Worm (Caenorhabditis elegans) whole organism, L3 larva: ENCODE measurements around the gene algn-9.

Source experiments
- R02D3.7 ChIP-seq: fragments of 150-350 bp; optimal IDR thresholded peaks from 2 replicates; lab custom pipeline; 2014; ENCODE audit warnings: missing biosample characterization, missing genetic modification characterization
- ZK546.5 ChIP-seq: sonication (generic microtip); optimal IDR thresholded peaks from 2 replicates; lab custom pipeline; 2017; ENCODE audit warnings: missing biosample characterization, missing genetic modification characterization
- aly-2 ChIP-seq: fragments of 150-350 bp; optimal IDR thresholded peaks from 2 replicates; lab custom pipeline; 2014; ENCODE audit warnings: missing biosample characterization, missing genetic modification characterization
- ama-1 ChIP-seq: fragments of 150-350 bp; optimal IDR thresholded peaks from 2 replicates; lab custom pipeline; 2018
- ceh-16 ChIP-seq: sonication (generic microtip); optimal IDR thresholded peaks from 2 replicates; lab custom pipeline; 2017; ENCODE audit warnings: missing biosample characterization, missing genetic modification characterization
- ceh-82 ChIP-seq: fragments of 150-350 bp; optimal IDR thresholded peaks from 2 replicates; lab custom pipeline; 2014; ENCODE audit warnings: missing biosample characterization, missing genetic modification characterization
- daf-12 ChIP-seq: fragments of 150-350 bp; optimal IDR thresholded peaks from 2 replicates; lab custom pipeline; 2014; ENCODE audit warnings: missing biosample characterization, missing genetic modification reagents, missing genetic modification characterization
- egl-27 ChIP-seq: sonication (generic microtip); optimal IDR thresholded peaks from 4 replicates; lab custom pipeline; 2017; ENCODE audit warnings: missing biosample characterization, missing genetic modification reagents, missing genetic modification characterization
- elt-1 ChIP-seq: fragments of 150-350 bp; optimal IDR thresholded peaks from 2 replicates; lab custom pipeline; 2014; ENCODE audit warnings: missing biosample characterization, missing genetic modification characterization
- elt-2 ChIP-seq: sonication (generic microtip); optimal IDR thresholded peaks from 2 replicates; lab custom pipeline; 2016; ENCODE audit warnings: missing genetic modification reagents, mild to moderate bottlenecking, missing genetic modification characterization, missing compliant biosample characterization
- elt-3 ChIP-seq, 3 experiments: fragments of 150-350 bp in 1 of 3; sonication (generic microtip) in 2 of 3; optimal IDR thresholded peaks; 2 replicates in 2 of 3; 4 replicates in 1 of 3; lab custom pipeline; 2014 to 2017; ENCODE audit warnings: missing biosample characterization in 3 of 3, missing genetic modification characterization in 3 of 3
- eor-1 ChIP-seq, 2 experiments: fragments of 150-350 bp; optimal IDR thresholded peaks; 2 replicates each; lab custom pipeline; 2014 to 2018; ENCODE audit warnings: missing biosample characterization in 2 of 2, missing genetic modification characterization in 2 of 2
- fkh-2 ChIP-seq: fragments of 150-350 bp; optimal IDR thresholded peaks from 2 replicates; lab custom pipeline; 2014; ENCODE audit warnings: missing biosample characterization, missing genetic modification reagents, missing genetic modification characterization
- fos-1 ChIP-seq: fragments of 150-350 bp; optimal IDR thresholded peaks from 2 replicates; lab custom pipeline; 2014; ENCODE audit warnings: missing biosample characterization, missing genetic modification characterization
- hmg-11 ChIP-seq: sonication (generic microtip); optimal IDR thresholded peaks from 2 replicates; lab custom pipeline; 2016; ENCODE audit warnings: missing genetic modification characterization, missing compliant biosample characterization
- jun-1 ChIP-seq: fragments of 150-350 bp; optimal IDR thresholded peaks from 2 replicates; lab custom pipeline; 2014; ENCODE audit warnings: missing biosample characterization, missing genetic modification reagents, missing genetic modification characterization
- lin-15B ChIP-seq: fragments of 150-350 bp; optimal IDR thresholded peaks from 2 replicates; lab custom pipeline; 2014; ENCODE audit warnings: missing biosample characterization, missing genetic modification characterization
- lin-39 ChIP-seq: fragments of 150-350 bp; optimal IDR thresholded peaks from 2 replicates; lab custom pipeline; 2018; ENCODE audit warnings: missing biosample characterization, missing genetic modification reagents, missing genetic modification characterization
- lsy-12 ChIP-seq: sonication (generic microtip); optimal IDR thresholded peaks from 2 replicates; lab custom pipeline; 2016; ENCODE audit warnings: mild to moderate bottlenecking, missing genetic modification characterization, missing compliant biosample characterization
- mdl-1 ChIP-seq: fragments of 150-350 bp; optimal IDR thresholded peaks from 2 replicates; lab custom pipeline; 2014; ENCODE audit warnings: missing biosample characterization, missing genetic modification characterization
- mml-1 ChIP-seq: fragments of 150-350 bp; sonication (generic microtip); optimal IDR thresholded peaks from 3 replicates; lab custom pipeline; 2014; ENCODE audit warnings: missing biosample characterization, missing genetic modification characterization
- nfya-1 ChIP-seq: sonication (generic microtip); optimal IDR thresholded peaks from 2 replicates; lab custom pipeline; 2017; ENCODE audit warnings: missing genetic modification characterization, mild to moderate bottlenecking, missing compliant biosample characterization, antibody characterized with exemption, moderate library complexity; ENCODE audit not compliant: insufficient read depth
- nhr-11 ChIP-seq: fragments of 150-350 bp; optimal IDR thresholded peaks from 2 replicates; lab custom pipeline; 2014; ENCODE audit warnings: missing biosample characterization, missing genetic modification characterization
- nhr-12 ChIP-seq: fragments of 150-350 bp; optimal IDR thresholded peaks from 2 replicates; lab custom pipeline; 2014; ENCODE audit warnings: missing biosample characterization, missing genetic modification characterization
- nhr-23 ChIP-seq: fragments of 150-350 bp; optimal IDR thresholded peaks from 2 replicates; lab custom pipeline; 2014; ENCODE audit warnings: missing biosample characterization, missing genetic modification reagents, missing genetic modification characterization
- nhr-237 ChIP-seq: fragments of 150-350 bp; optimal IDR thresholded peaks from 2 replicates; lab custom pipeline; 2014; ENCODE audit warnings: missing biosample characterization, missing genetic modification characterization
- nhr-25 ChIP-seq: sonication (generic microtip); optimal IDR thresholded peaks from 2 replicates; lab custom pipeline; 2017; ENCODE audit warnings: missing biosample characterization, missing genetic modification characterization
- nhr-28 ChIP-seq: fragments of 150-350 bp; optimal IDR thresholded peaks from 2 replicates; lab custom pipeline; 2014; ENCODE audit warnings: missing biosample characterization, missing genetic modification characterization
- nhr-43 ChIP-seq: sonication (generic microtip); optimal IDR thresholded peaks from 2 replicates; lab custom pipeline; 2016; ENCODE audit warnings: mild to moderate bottlenecking, missing genetic modification characterization, missing compliant biosample characterization; ENCODE audit not compliant: poor library complexity, severe bottlenecking
- nhr-67 ChIP-seq: fragments of 150-350 bp; optimal IDR thresholded peaks from 2 replicates; lab custom pipeline; 2014; ENCODE audit warnings: missing biosample characterization, missing genetic modification characterization
- nhr-76 ChIP-seq: fragments of 150-350 bp; sonication (generic microtip); optimal IDR thresholded peaks from 5 replicates; lab custom pipeline; 2014; ENCODE audit warnings: missing biosample characterization, missing genetic modification characterization
- nhr-77 ChIP-seq: fragments of 150-350 bp; optimal IDR thresholded peaks from 2 replicates; lab custom pipeline; 2014; ENCODE audit warnings: missing biosample characterization, missing genetic modification characterization
- pqm-1 ChIP-seq: fragments of 150-350 bp; optimal IDR thresholded peaks from 2 replicates; lab custom pipeline; 2017; ENCODE audit warnings: missing biosample characterization, missing genetic modification characterization, inconsistent platforms
- sea-2 ChIP-seq: fragments of 150-350 bp; sonication (generic microtip); optimal IDR thresholded peaks from 4 replicates; lab custom pipeline; 2014; ENCODE audit warnings: missing biosample characterization, missing genetic modification reagents, missing genetic modification characterization
- skn-1 ChIP-seq: fragments of 150-350 bp; optimal IDR thresholded peaks from 2 replicates; lab custom pipeline; 2014; ENCODE audit warnings: missing biosample characterization, missing genetic modification characterization
- snpc-4 ChIP-seq: fragments of 150-350 bp; optimal IDR thresholded peaks from 2 replicates; lab custom pipeline; 2014; ENCODE audit warnings: missing biosample characterization, missing genetic modification characterization
- tbx-2 ChIP-seq: sonication (generic microtip); optimal IDR thresholded peaks from 2 replicates; lab custom pipeline; 2016; ENCODE audit warnings: mild to moderate bottlenecking, missing genetic modification characterization, missing compliant biosample characterization
- unc-39 ChIP-seq: sonication (generic microtip); optimal IDR thresholded peaks from 4 replicates; lab custom pipeline; 2017; ENCODE audit warnings: missing biosample characterization, missing genetic modification characterization
- zag-1 ChIP-seq: fragments of 150-350 bp; optimal IDR thresholded peaks from 2 replicates; lab custom pipeline; 2014; ENCODE audit warnings: missing biosample characterization, missing genetic modification characterization
- ztf-11 ChIP-seq: fragments of 150-350 bp; optimal IDR thresholded peaks from 2 replicates; lab custom pipeline; 2014; ENCODE audit warnings: missing biosample characterization, missing genetic modification characterization
- ztf-4 ChIP-seq: fragments of 150-350 bp; optimal IDR thresholded peaks from 2 replicates; lab custom pipeline; 2014; ENCODE audit warnings: missing biosample characterization, missing genetic modification characterization

algn-9 gene

DNA sequence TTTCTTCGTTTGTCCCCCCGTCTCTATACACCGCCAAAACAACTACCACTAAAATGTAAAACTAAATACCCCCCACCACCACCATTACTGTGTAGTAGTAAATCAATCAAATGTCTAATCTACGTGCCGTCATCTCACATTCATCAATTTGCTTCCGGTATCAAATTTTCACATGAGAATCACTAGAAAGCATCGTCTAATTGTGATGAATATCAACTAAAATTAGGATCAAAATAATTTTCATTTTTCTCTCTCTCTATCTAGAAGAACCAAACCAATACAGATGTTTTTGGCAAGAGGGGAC lies 37.4 kb upstream of the algn-9 start:
- TF ChIP-seq nhr-25 (tag; lab: Kevin White, UChicago) (peak; percentile 24), ztf-4 (tag; lab: Kevin White, UChicago) (peak; percentile 36), lin-39 (tag; lab: Kevin White, UChicago) (peak; percentile 14), lsy-12 (tag; lab: Kevin White, UChicago) (no peak), nhr-11 (peak; percentile 3), nfya-1 (peak; percentile 5)

DNA sequence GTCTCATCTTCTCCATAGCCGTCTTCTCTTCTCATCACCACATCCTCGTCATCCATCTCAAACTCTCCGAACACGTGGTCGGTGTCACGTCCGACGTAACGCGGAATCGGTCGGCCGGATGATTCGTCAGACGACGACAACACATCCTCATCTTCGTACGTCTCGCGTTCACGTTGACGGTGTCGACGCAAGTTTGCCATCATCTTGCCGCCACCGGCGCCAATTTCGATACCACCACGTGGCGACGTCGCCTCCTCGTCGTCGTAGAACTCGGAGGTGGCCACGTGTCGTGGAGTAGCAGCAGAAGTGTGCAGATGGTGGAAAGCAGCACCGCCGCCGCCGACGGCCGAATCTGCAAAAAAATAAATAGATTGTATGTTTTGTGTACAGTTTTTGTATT lies 36.8 kb upstream of the algn-9 start:
- TF ChIP-seq nhr-25 (tag; lab: Kevin White, UChicago) (peak; percentile 4), ceh-82 (tag; lab: Kevin White, UChicago) (no peak), lin-39 (tag; lab: Kevin White, UChicago) (peak; percentile 3)

DNA sequence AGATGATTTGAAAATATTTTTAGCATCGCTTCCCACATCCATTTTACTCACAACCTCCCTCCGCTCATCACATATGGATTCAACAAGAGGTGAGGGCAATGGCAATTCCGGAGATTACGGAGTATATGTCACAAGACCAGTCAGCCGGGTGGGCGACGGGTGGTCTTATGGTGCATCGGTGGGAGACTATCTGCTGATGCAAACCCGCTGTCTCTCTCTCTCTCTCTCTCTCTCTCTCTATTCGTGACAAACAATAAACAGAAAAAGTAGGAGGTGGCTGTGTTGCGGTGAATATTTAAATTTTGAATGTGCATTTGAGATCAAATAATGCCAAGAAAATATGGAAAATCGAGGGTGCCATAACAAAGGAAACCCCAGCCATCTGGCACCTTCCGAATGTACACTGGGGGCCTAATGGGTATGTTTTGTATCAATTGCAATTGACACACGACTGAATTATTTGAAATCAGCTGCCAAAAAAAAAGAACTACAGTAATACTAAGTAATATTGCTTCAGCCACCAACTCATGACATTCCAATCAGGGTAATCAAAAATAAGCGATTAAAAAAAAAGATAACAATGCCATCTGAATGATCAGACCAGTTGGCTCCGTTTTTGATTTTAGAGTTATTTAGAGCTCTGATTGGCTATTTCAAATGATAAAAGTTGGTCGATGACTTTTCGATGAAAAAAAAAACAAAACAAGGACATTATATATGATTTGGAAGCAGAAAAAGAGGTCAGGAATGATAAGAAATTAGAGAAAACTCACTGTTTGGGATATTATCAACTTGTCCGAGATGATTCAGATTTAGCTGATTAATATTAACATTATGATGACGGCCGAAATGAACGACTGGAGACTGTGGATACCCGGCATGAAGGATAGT lies 36.1 kb upstream of the algn-9 start:
- peak; percentile 25 for TF ChIP-seq elt-2 (tag; lab: Kevin White, UChicago)
- peak; percentile 31 for TF ChIP-seq nhr-25 (tag; lab: Kevin White, UChicago)
- TF ChIP-seq nhr-76 (tag; lab: Kevin White, UChicago), result no peak
- TF ChIP-seq ama-1 (lab: Kevin White, UChicago), result peak; percentile 85
- peak; percentile 51 for TF ChIP-seq pqm-1
- no peak for TF ChIP-seq nhr-77 (tag; lab: Kevin White, UChicago)
- TF ChIP-seq ZK546.5 (tag; lab: Kevin White, UChicago), result no peak
- peak; percentile 61 for TF ChIP-seq jun-1 (tag; lab: Kevin White, UChicago)
- TF ChIP-seq daf-12 (tag; lab: Kevin White, UChicago), result no peak
- TF ChIP-seq lin-39 (tag; lab: Kevin White, UChicago), result no peak
- no peak for TF ChIP-seq egl-27 (tag; lab: Kevin White, UChicago)
- no peak for TF ChIP-seq ztf-11 (tag; lab: Kevin White, UChicago)
- peak; percentile 53 for TF ChIP-seq nfya-1
- TF ChIP-seq lin-15B (tag; lab: Kevin White, UChicago), result no peak
- no peak for TF ChIP-seq nhr-43 (tag; lab: Kevin White, UChicago)

DNA sequence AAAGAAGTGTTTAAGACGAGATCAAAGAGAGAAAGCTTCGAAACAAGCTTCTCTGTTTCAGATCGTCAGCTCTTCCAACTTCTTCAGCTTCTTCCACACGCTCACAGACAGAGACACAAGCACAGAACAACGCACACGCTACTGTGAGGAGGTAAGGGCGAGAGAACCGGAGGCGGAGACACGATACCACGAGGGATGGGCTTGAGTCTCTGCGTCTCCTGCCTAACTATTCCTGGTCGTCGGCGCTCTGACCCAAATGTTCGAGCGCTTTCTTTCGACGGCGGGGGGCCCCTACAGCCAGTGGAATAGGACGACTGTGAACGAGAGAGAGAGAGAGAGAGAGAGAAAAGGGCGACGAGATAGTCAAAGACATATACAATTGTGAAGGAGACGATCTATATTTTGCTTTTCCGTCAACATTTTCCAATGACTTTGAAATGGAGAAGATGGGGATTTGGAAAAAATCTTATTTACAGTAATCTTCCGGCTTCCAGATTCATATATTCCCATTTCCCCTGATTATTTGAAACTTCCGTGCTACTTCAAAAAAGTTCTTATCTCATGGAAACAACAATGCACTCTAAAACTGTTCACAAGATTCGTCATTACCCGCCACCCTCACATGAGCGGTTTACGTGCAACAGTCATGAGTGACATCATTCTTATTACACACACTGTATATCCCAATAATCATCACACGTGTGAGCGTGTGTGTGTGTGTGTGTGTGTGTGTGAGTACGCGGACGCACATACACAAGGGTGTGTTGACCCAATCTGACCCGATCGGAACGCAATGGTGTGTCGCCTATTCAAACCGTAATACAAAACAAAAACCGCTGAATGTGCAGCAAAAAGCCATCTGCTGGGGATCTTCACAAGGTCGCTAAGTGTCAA lies 35.1 kb upstream of the algn-9 start:
- no peak for TF ChIP-seq nhr-67 (tag; lab: Kevin White, UChicago)
- no peak for TF ChIP-seq aly-2 (tag; lab: Kevin White, UChicago)
- no peak for TF ChIP-seq eor-1 (tag; optimal IDR thresholded peaks at IDR 0.05; lab: Kevin White, UChicago)
- peak; percentile 32 for TF ChIP-seq elt-1 (tag; lab: Kevin White, UChicago)
- TF ChIP-seq sea-2 (GFP tag; lab: Kevin White, UChicago), result peak; percentile 34
- no peak for TF ChIP-seq nhr-237 (tag; lab: Kevin White, UChicago)
- TF ChIP-seq ama-1 (lab: Kevin White, UChicago), result peak; percentile 99
- TF ChIP-seq lin-15B (tag; lab: Kevin White, UChicago), result peak; percentile 63
- no peak for TF ChIP-seq mml-1
- no peak for TF ChIP-seq unc-39 (tag; lab: Kevin White, UChicago)
- no peak for TF ChIP-seq zag-1 (tag; lab: Kevin White, UChicago)
- TF ChIP-seq nhr-28 (tag; lab: Kevin White, UChicago), result no peak
- TF ChIP-seq elt-2 (tag; lab: Kevin White, UChicago), result peak; percentile 62
- TF ChIP-seq daf-12 (tag; lab: Kevin White, UChicago), result no peak
- peak; percentile 46 for TF ChIP-seq skn-1 (tag; lab: Kevin White, UChicago)
- TF ChIP-seq ceh-82 (tag; lab: Kevin White, UChicago), result no peak
- TF ChIP-seq lin-39 (tag; lab: Kevin White, UChicago), result peak; percentile 88
- TF ChIP-seq lsy-12 (tag; lab: Kevin White, UChicago), result peak; percentile 60
- peak; percentile 64 for TF ChIP-seq egl-27 (tag; lab: Kevin White, UChicago)
- peak; percentile 37 for TF ChIP-seq tbx-2 (tag; lab: Kevin White, UChicago)
- no peak for TF ChIP-seq nhr-77 (tag; lab: Kevin White, UChicago)
- TF ChIP-seq nhr-23 (tag; lab: Kevin White, UChicago), result peak; percentile 78
- peak; percentile 84 for TF ChIP-seq nhr-25 (tag; lab: Kevin White, UChicago)
- no peak for TF ChIP-seq ZK546.5 (tag; lab: Kevin White, UChicago)
- TF ChIP-seq R02D3.7 (tag; lab: Kevin White, UChicago), result peak; percentile 62
- TF ChIP-seq ztf-4 (tag; lab: Kevin White, UChicago), result no peak
- peak; percentile 78 for TF ChIP-seq hmg-11 (tag; lab: Kevin White, UChicago)
- TF ChIP-seq ceh-16 (tag; lab: Kevin White, UChicago), result no peak
- TF ChIP-seq nhr-12 (tag; lab: Kevin White, UChicago), result no peak
- TF ChIP-seq elt-3 (tag; optimal IDR thresholded peaks at IDR 0.05; lab: Kevin White, UChicago), result no peak
- TF ChIP-seq snpc-4, result peak; percentile 74
- peak; percentile 80 for TF ChIP-seq nhr-43 (tag; lab: Kevin White, UChicago)
- TF ChIP-seq mdl-1 (tag; lab: Kevin White, UChicago), result peak; percentile 89
- no peak for TF ChIP-seq fkh-2 (tag; lab: Kevin White, UChicago)
- peak; percentile 63 for TF ChIP-seq pqm-1
- TF ChIP-seq fos-1 (tag; lab: Kevin White, UChicago), result peak; percentile 48
- peak; percentile 84 for TF ChIP-seq nhr-11
